Worm (Caenorhabditis elegans) whole organism, L2 larva: ENCODE results near the gene sft-4.

Experiments used
- C34F6.9 ChIP-seq: fragments of 150-350 bp; optimal IDR thresholded peaks from 2 replicates; lab custom pipeline; 2014; ENCODE audit warnings: missing biosample characterization, missing genetic modification characterization
- F13H6.1 ChIP-seq: sonication (generic microtip); optimal IDR thresholded peaks from 2 replicates; lab custom pipeline; 2016; ENCODE audit warnings: missing genetic modification characterization, missing compliant biosample characterization
- Y55F3AM.14 ChIP-seq: fragments of 200-800 bp; sonication (Bioruptor generic); optimal IDR thresholded peaks from 2 replicates; lab custom pipeline; 2018; ENCODE audit warnings: mild to moderate bottlenecking, missing genetic modification characterization, missing compliant biosample characterization
- aly-2 ChIP-seq: fragments of 150-350 bp; optimal IDR thresholded peaks from 2 replicates; lab custom pipeline; 2014; ENCODE audit warnings: missing biosample characterization, missing genetic modification characterization
- blmp-1 ChIP-seq: sonication (generic microtip); optimal IDR thresholded peaks from 2 replicates; lab custom pipeline; 2017; ENCODE audit warnings: missing genetic modification characterization, mild to moderate bottlenecking, missing compliant biosample characterization, antibody characterized with exemption, moderate library complexity; ENCODE audit not compliant: insufficient read depth
- ceh-16 ChIP-seq: fragments of 150-350 bp; optimal IDR thresholded peaks from 2 replicates; lab custom pipeline; 2014; ENCODE audit warnings: missing biosample characterization, missing genetic modification characterization
- crh-2 ChIP-seq: sonication (generic microtip); optimal IDR thresholded peaks from 2 replicates; lab custom pipeline; 2017; ENCODE audit warnings: missing biosample characterization, missing genetic modification characterization
- dmd-4 ChIP-seq: sonication (generic microtip); optimal IDR thresholded peaks from 2 replicates; lab custom pipeline; 2017; ENCODE audit warnings: missing biosample characterization, missing genetic modification characterization
- elt-3 ChIP-seq: sonication (generic microtip); optimal IDR thresholded peaks from 2 replicates; lab custom pipeline; 2017; ENCODE audit warnings: missing biosample characterization, missing genetic modification characterization
- fos-1 ChIP-seq: fragments of 150-350 bp; optimal IDR thresholded peaks from 2 replicates; lab custom pipeline; 2014; ENCODE audit warnings: missing biosample characterization, missing genetic modification characterization
- gmeb-1 ChIP-seq: fragments of 150-350 bp; optimal IDR thresholded peaks from 2 replicates; lab custom pipeline; 2014; ENCODE audit warnings: missing biosample characterization, missing genetic modification characterization
- lin-11 ChIP-seq: fragments of 150-350 bp; sonication (generic microtip); optimal IDR thresholded peaks from 2 replicates; lab custom pipeline; 2014; ENCODE audit warnings: missing biosample characterization, missing genetic modification characterization, inconsistent platforms, mixed read lengths
- lsy-2 ChIP-seq, 2 experiments: fragments of 150-350 bp in 1 of 2; sonication (generic microtip) in 1 of 2; optimal IDR thresholded peaks; 2 replicates each; lab custom pipeline; 2014 to 2017; ENCODE audit warnings: missing biosample characterization in 2 of 2, missing genetic modification characterization in 2 of 2
- mab-5 ChIP-seq: fragments of 150-350 bp; optimal IDR thresholded peaks from 2 replicates; lab custom pipeline; 2014; ENCODE audit warnings: missing biosample characterization, missing genetic modification characterization
- mbf-1 ChIP-seq: sonication (generic microtip); optimal IDR thresholded peaks from 2 replicates; lab custom pipeline; 2017; ENCODE audit warnings: missing biosample characterization, missing genetic modification characterization
- nhr-11 ChIP-seq: fragments of 150-350 bp; optimal IDR thresholded peaks from 2 replicates; lab custom pipeline; 2014; ENCODE audit warnings: missing biosample characterization, missing genetic modification characterization
- nhr-129 ChIP-seq: fragments of 150-350 bp; optimal IDR thresholded peaks from 2 replicates; lab custom pipeline; 2014; ENCODE audit warnings: missing biosample characterization, missing genetic modification characterization
- nhr-21 ChIP-seq: fragments of 150-350 bp; optimal IDR thresholded peaks from 2 replicates; lab custom pipeline; 2014; ENCODE audit warnings: missing biosample characterization, missing genetic modification characterization
- nhr-23 ChIP-seq: fragments of 150-350 bp; optimal IDR thresholded peaks from 2 replicates; lab custom pipeline; 2014; ENCODE audit warnings: missing biosample characterization, missing genetic modification reagents, missing genetic modification characterization
- nhr-25 ChIP-seq: fragments of 150-350 bp; sonication (generic microtip); optimal IDR thresholded peaks from 3 replicates; lab custom pipeline; 2014; ENCODE audit warnings: missing biosample characterization, missing genetic modification characterization
- nhr-6 ChIP-seq: fragments of 150-350 bp; optimal IDR thresholded peaks from 2 replicates; lab custom pipeline; 2014; ENCODE audit warnings: missing biosample characterization, missing genetic modification characterization
- nhr-77 ChIP-seq: fragments of 150-350 bp; optimal IDR thresholded peaks from 2 replicates; lab custom pipeline; 2014; ENCODE audit warnings: missing biosample characterization, missing genetic modification characterization
- skn-1 ChIP-seq: sonication (generic microtip); optimal IDR thresholded peaks from 2 replicates; lab custom pipeline; 2017; ENCODE audit warnings: missing biosample characterization, missing genetic modification characterization
- sma-3 ChIP-seq: sonication (generic microtip); optimal IDR thresholded peaks from 2 replicates; lab custom pipeline; 2016; ENCODE audit warnings: missing genetic modification reagents, missing genetic modification characterization, missing compliant biosample characterization
- snpc-4 ChIP-seq: fragments of 150-350 bp; optimal IDR thresholded peaks from 2 replicates; lab custom pipeline; 2014; ENCODE audit warnings: missing biosample characterization, missing genetic modification characterization
- unc-39 ChIP-seq: fragments of 150-350 bp; optimal IDR thresholded peaks from 2 replicates; lab custom pipeline; 2014; ENCODE audit warnings: missing biosample characterization, missing genetic modification characterization
- unc-55 ChIP-seq: fragments of 150-350 bp; sonication (generic microtip); optimal IDR thresholded peaks from 3 replicates; lab custom pipeline; 2014; ENCODE audit warnings: missing biosample characterization, missing genetic modification reagents, missing genetic modification characterization
- unc-62 ChIP-seq: fragments of 150-350 bp; optimal IDR thresholded peaks from 2 replicates; lab custom pipeline; 2014; ENCODE audit warnings: missing biosample characterization, missing genetic modification reagents, missing genetic modification characterization
- zag-1 ChIP-seq: fragments of 150-350 bp; optimal IDR thresholded peaks from 2 replicates; lab custom pipeline; 2014; ENCODE audit warnings: missing biosample characterization, missing genetic modification characterization
- ztf-11 ChIP-seq: sonication (generic microtip); optimal IDR thresholded peaks from 2 replicates; lab custom pipeline; 2017; ENCODE audit warnings: missing biosample characterization, missing genetic modification characterization

sft-4 gene

ce11 chrX:5775804-5776252 lies 4.7 kb downstream of the sft-4 start (continued):
- TF ChIP-seq nhr-23 (tag; lab: Kevin White, UChicago) = no peak

DNA sequence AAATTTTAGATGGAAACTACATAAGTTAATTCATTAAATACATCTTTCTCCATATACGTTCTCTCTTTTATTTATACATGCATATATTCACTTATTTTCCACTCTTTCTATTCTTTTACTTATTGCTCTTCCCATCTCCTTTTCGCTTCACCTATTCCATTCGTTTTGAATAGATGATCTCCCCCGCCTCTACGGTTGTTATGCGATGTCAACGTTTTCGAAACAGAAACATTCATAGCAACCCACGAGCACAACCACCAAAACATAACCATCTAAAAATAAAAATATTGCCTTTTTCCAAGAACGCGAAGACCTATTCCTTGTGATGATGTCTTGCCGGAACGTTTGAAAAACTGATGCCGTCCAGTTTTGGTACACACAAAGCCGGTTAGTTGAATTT lies 7.1 kb downstream of the sft-4 start, which contains the start of gene sym-3:
TSS of gene sym-3 (plus strand) at position 301 of the 400 bp plus-strand sequence.
- TF ChIP-seq nhr-23 (tag; lab: Kevin White, UChicago) (no peak), nhr-129 (tag; lab: Kevin White, UChicago) (no peak), blmp-1 (tag; lab: Kevin White, UChicago) (no peak), F13H6.1 (tag; lab: Kevin White, UChicago) (no peak), skn-1 (no peak), nhr-77 (tag; lab: Kevin White, UChicago) (no peak), nhr-6 (tag; lab: Kevin White, UChicago) (no peak), lin-11 (tag; lab: Kevin White, UChicago) (no peak)

- TF ChIP-seq F13H6.1 (tag; lab: Kevin White, UChicago) (peak; percentile 67), ceh-16 (no peak)
Observed at ce11 chrX:5772538-5773154, 7.9 kb downstream of the sft-4 start.

DNA sequence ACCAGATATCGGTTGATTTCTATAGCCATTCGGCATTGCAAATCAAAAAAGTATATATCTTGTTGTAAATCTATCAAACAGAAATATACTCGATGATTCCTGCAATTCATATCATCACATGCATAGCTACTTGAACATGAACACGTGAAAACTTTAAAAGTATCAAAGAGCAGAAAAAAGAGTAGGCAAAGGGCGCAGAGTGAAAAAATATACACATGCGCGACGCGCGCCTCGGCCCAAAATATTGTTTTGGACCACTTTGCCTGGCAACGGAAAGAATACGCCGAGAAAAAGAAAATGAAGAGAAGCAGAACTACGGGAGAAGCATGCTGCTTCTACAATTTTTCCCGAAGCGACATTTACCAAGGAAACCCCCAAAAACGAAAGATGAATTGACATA lies 9.9 kb downstream of the sft-4 start, which contains the start of gene C54H2.4:
TSS of gene C54H2.4 (minus strand) at position 101 of the 400 bp plus-strand sequence.
- no peak for TF ChIP-seq nhr-25 (tag; lab: Kevin White, UChicago)
- no peak for TF ChIP-seq dmd-4
- no peak for TF ChIP-seq ztf-11 (tag; lab: Kevin White, UChicago)
- TF ChIP-seq unc-39 (tag; lab: Kevin White, UChicago) = no peak
- no peak for TF ChIP-seq zag-1 (tag; lab: Kevin White, UChicago)
- no peak for TF ChIP-seq Y55F3AM.14 (GFP tag; lab: Kevin White, UChicago)
- no peak for TF ChIP-seq nhr-77 (tag; lab: Kevin White, UChicago)
- TF ChIP-seq mbf-1 (tag; lab: Kevin White, UChicago) = no peak
- TF ChIP-seq crh-2 = no peak
- TF ChIP-seq C34F6.9 (tag; lab: Kevin White, UChicago) = no peak

DNA sequence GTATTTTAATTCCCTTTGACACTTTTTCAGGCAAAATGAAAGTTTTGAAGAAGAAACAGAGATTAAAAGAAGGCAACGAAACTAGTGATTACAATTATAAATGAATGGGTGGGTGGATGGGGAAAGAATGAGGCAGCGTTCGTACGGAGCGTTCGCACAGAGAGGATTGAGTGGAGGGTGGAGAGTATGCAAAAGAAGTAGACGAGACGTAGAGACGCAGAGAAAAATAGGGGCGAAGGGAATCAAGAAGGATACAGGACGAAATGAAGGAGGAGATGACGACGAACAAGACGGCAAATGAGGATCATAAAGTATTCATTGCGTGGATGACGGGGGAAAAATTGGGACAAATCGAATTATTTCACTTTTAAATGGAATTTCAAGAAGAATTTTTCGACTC lies 15.8 kb downstream of the sft-4 start:
- peak; percentile 24 for TF ChIP-seq C34F6.9 (tag; lab: Kevin White, UChicago)
- no peak for TF ChIP-seq nhr-21 (tag; lab: Kevin White, UChicago)
- peak; percentile 53 for TF ChIP-seq unc-55 (GFP tag; lab: Kevin White, UChicago)
- no peak for TF ChIP-seq F13H6.1 (tag; lab: Kevin White, UChicago)
- no peak for TF ChIP-seq snpc-4 (tag; lab: Kevin White, UChicago)
- TF ChIP-seq lsy-2 (tag; optimal IDR thresholded peaks at IDR 0.05; lab: Kevin White, UChicago) = no peak
- no peak for TF ChIP-seq mab-5 (tag; lab: Kevin White, UChicago)
- no peak for TF ChIP-seq nhr-129 (tag; lab: Kevin White, UChicago)
- no peak for TF ChIP-seq aly-2 (tag; lab: Kevin White, UChicago)
- no peak for TF ChIP-seq nhr-6 (tag; lab: Kevin White, UChicago)
- TF ChIP-seq mbf-1 (tag; lab: Kevin White, UChicago) = no peak
- peak; percentile 7 for TF ChIP-seq nhr-25 (tag; lab: Kevin White, UChicago)
- TF ChIP-seq elt-3 = no peak

ce11 chrX:5763904-5764303 lies 16.6 kb downstream of the sft-4 start:
- peak; percentile 73 for TF ChIP-seq F13H6.1 (tag; lab: Kevin White, UChicago)
- TF ChIP-seq blmp-1 (tag; lab: Kevin White, UChicago) = peak; percentile 2
- TF ChIP-seq nhr-25 (tag; lab: Kevin White, UChicago) = peak; percentile 5
- TF ChIP-seq mab-5 (tag; lab: Kevin White, UChicago) = peak; percentile 37
- TF ChIP-seq crh-2 = peak; percentile 58
- TF ChIP-seq lin-11 (tag; lab: Kevin White, UChicago) = peak; percentile 70
- TF ChIP-seq gmeb-1 (tag; lab: Kevin White, UChicago) = no peak
- TF ChIP-seq zag-1 (tag; lab: Kevin White, UChicago) = peak; percentile 29
- peak in 1 of 2 experiments; percentile 60 for TF ChIP-seq lsy-2 (tag; optimal IDR thresholded peaks at IDR 0.05; lab: Kevin White, UChicago)
- peak; percentile 14 for TF ChIP-seq unc-55 (GFP tag; lab: Kevin White, UChicago)
- peak; percentile 91 for TF ChIP-seq nhr-129 (tag; lab: Kevin White, UChicago)
- TF ChIP-seq unc-62 = no peak
- TF ChIP-seq C34F6.9 (tag; lab: Kevin White, UChicago) = peak; percentile 58
- TF ChIP-seq sma-3 (GFP tag; lab: Kevin White, UChicago) = no peak
- TF ChIP-seq fos-1 = peak; percentile 57
- no peak for TF ChIP-seq nhr-11 (tag; lab: Kevin White, UChicago)
